Fruit fly (Drosophila melanogaster) Kc167 (cell line): Measurements from ENCODE around the gene Acsf3.

Source experiments
- Myc ChIP-seq: fragments of >200 bp; optimal IDR thresholded peaks from 2 replicates; lab custom pipeline; 2017; ENCODE audit warnings: missing external identifiers
- Sin3A ChIP-seq: fragments of >200 bp; optimal IDR thresholded peaks from 2 replicates; lab custom pipeline; 2018; ENCODE audit warnings: missing external identifiers
- insv ChIP-seq: fragments of >200 bp; optimal IDR thresholded peaks from 3 replicates; lab custom pipeline; 2018; ENCODE audit warnings: missing external identifiers
- psq ChIP-seq: fragments of >200 bp; optimal IDR thresholded peaks from 2 replicates; lab custom pipeline; 2017; ENCODE audit warnings: missing external identifiers
- ttk ChIP-seq: sonication (Bioruptor generic); optimal IDR thresholded peaks from 2 replicates; lab custom pipeline; 2017; ENCODE audit warnings: missing external identifiers

DNA sequence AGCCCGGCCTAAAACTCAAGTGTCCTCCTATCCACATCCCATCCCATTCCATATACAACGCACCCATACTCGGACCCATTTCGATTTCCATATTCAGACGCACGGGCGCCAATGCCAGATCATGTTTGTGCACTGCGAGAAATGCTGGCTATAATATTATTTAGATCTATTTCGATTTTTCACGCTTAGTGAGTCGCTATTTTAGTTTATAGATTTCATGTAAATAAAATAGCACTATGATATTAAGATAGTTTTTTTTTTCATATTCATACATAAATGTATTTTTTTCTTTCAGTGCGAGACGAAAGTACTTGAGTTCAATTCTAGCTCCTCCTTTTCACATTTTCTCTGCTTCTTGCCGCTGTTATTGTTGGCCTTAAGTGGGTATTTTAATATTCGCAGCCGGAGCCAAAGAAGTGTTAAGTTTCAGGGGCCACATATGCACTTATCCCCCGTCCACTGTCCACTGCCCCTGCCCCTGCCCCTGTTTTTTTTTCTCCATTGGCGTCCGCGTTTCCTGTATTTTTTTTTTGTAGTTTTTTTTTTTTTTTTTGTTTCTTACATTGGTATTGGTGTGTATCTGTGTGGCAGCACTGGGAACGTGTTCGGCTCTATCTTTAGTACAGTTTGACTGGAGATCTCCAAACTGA lies 36.9 kb upstream of the Acsf3 start:
- TF ChIP-seq Myc (lab: Kevin White, UChicago) (no peak), psq (lab: Kevin White, UChicago) (no peak), Sin3A (no peak), insv (lab: Kevin White, UChicago) (no peak), ttk (lab: Kevin White, UChicago) (no peak)
